Comparison of ENCODE assay signal across 2 worm cellular contexts in the genomic region with DNA sequence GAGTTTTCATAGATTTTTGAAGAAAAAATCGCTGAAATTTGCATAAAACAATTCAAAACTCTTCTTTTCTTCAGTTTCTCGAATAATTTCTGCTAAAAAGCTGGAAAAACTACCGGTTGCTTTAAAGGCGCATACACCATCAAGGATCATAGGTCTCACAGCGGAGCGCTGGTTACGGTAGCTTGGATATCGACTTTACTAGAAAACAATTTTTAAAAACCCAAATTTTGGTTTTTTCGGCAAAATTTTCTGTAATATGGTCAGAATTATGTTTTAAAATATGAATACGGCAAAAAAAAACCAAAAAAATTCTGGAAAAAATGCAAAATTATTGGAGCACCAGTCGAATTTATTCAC.
TF ChIP-seq lines count a peak whose summit lies in the region.

No protein-coding gene starts in this region.

TF ChIP-seq in whole organism, L4 larva, 104 proteins besides CTCF, POLR2A, EP300 and RAD21:
- TF ChIP-seq lin-38 (GFP tag; IDR thresholded peaks at IDR 0.05; lab: Robert Waterston, UW) (peak; percentile 31; the same call in 1 of the 2 replicates), Y48G9A.11 (GFP tag; IDR thresholded peaks at IDR 0.05; lab: Robert Waterston, UW) (0 out of 2 replicates have a peak, but pooled peaks have one; percentile 32), F49E8.2 (tag; optimal IDR thresholded peaks at IDR 0.05; lab: Kevin White, UChicago; ENCODE audit: borderline replicate concordance) (peak; percentile 4), zfp-3 (GFP tag; conservative IDR thresholded peaks at IDR 0.05; lab: Robert Waterston, UW) (no peak)

TF ChIP-seq in whole organism, young adult, 124 proteins besides CTCF, POLR2A, EP300 and RAD21:
- peak; percentile 75 for TF ChIP-seq madf-6 (GFP tag; IDR thresholded peaks at IDR 0.05; lab: Robert Waterston, UW)
- TF ChIP-seq ceh-91 (GFP tag; IDR thresholded peaks at IDR 0.05; lab: Robert Waterston, UW) = 0 out of 2 replicates have a peak, but pooled peaks have one; percentile 27
- peak; percentile 62 for TF ChIP-seq D2030.7 (GFP tag; IDR thresholded peaks at IDR 0.05; lab: Robert Waterston, UW)
- TF ChIP-seq tbp1 (GFP tag; optimal IDR thresholded peaks at IDR 0.05; lab: Kevin White, UChicago) = no peak
- TF ChIP-seq lsl-1 (GFP tag; optimal IDR thresholded peaks at IDR 0.05; lab: Kevin White, UChicago) = peak; percentile 91
- peak; percentile 84 for TF ChIP-seq F33H1.4 (GFP tag; IDR thresholded peaks at IDR 0.05; lab: Robert Waterston, UW)
- peak; percentile 18 for TF ChIP-seq efl-1 (GFP tag; optimal IDR thresholded peaks at IDR 0.05; lab: Kevin White, UChicago)
- no peak for TF ChIP-seq lin-26 (GFP tag; IDR thresholded peaks at IDR 0.05; lab: Robert Waterston, UW)
- TF ChIP-seq xnd-1 (tag; optimal IDR thresholded peaks at IDR 0.05; lab: Kevin White, UChicago) = peak; percentile 3
- no peak for TF ChIP-seq sdz-38 (tag; optimal IDR thresholded peaks at IDR 0.05; lab: Kevin White, UChicago)
- TF ChIP-seq nfya-1 (tag; optimal IDR thresholded peaks at IDR 0.05; lab: Kevin White, UChicago; ENCODE audit: borderline replicate concordance, insufficient read depth) = no peak
- TF ChIP-seq nhr-27 (tag; optimal IDR thresholded peaks at IDR 0.05; lab: Kevin White, UChicago) = no peak
- peak; percentile 26; the same call in 1 of the 2 replicates for TF ChIP-seq madf-8 (GFP tag; conservative IDR thresholded peaks at IDR 0.05; lab: Robert Waterston, UW)
TF ChIP-seq in whole organism, young adult: peak in this region for 8.
